Worm (Caenorhabditis elegans) whole organism, L1 larva: ENCODE results near the gene sru-7.

Experiments
- C04F5.9 ChIP-seq: sonication (generic microtip); optimal IDR thresholded peaks from 2 replicates; lab custom pipeline; 2016; ENCODE audit warnings: missing genetic modification characterization, missing compliant biosample characterization
- ceh-82 ChIP-seq, 3 experiments: fragments of 150-350 bp in 1 of 3; sonication (generic microtip) in 2 of 3; optimal IDR thresholded peaks; 2 replicates each; lab custom pipeline; 2014 to 2017; ENCODE audit warnings: missing biosample characterization in 3 of 3, missing genetic modification characterization in 3 of 3
- ces-1 ChIP-seq: fragments of 150-350 bp; optimal IDR thresholded peaks from 2 replicates; lab custom pipeline; 2014; ENCODE audit warnings: missing biosample characterization, missing genetic modification reagents, missing genetic modification characterization
- dsc-1 ChIP-seq: sonication (generic microtip); optimal IDR thresholded peaks from 2 replicates; lab custom pipeline; 2016; ENCODE audit warnings: mild to moderate bottlenecking, missing genetic modification characterization, missing compliant biosample characterization
- efl-1 ChIP-seq, 4 experiments: fragments of 150-350 bp; optimal IDR thresholded peaks in 3 of 4; peaks in 1 of 4; 1 replicate in 1 of 4; 2 replicates in 3 of 4; lab custom pipeline; 2014; ENCODE audit warnings: missing biosample characterization in 2 of 4, missing genetic modification characterization in 2 of 4, missing genetic modification reagents in 2 of 4
- egl-27 ChIP-seq, 2 experiments: fragments of 150-350 bp in 1 of 2; sonication (generic microtip); optimal IDR thresholded peaks; 3 replicates each; lab custom pipeline; 2017 to 2018; ENCODE audit warnings: missing biosample characterization in 2 of 2, missing genetic modification characterization in 2 of 2, missing genetic modification reagents in 2 of 2
- elt-2 ChIP-seq: sonication (generic microtip); optimal IDR thresholded peaks from 2 replicates; lab custom pipeline; 2016; ENCODE audit warnings: missing genetic modification characterization, mild to moderate bottlenecking, inconsistent platforms, missing compliant biosample characterization, missing genetic modification reagents
- elt-3 ChIP-seq, 6 experiments: fragments of 150-350 bp in 1 of 6; sonication (generic microtip); optimal IDR thresholded peaks; 2 replicates each; lab custom pipeline; 2017 to 2018; ENCODE audit warnings: missing biosample characterization in 6 of 6, missing genetic modification characterization in 6 of 6, inconsistent platforms in 1 of 6
- fkh-10 ChIP-seq: sonication (generic microtip); optimal IDR thresholded peaks from 2 replicates; lab custom pipeline; 2017; ENCODE audit warnings: missing biosample characterization, missing genetic modification reagents, missing genetic modification characterization
- hlh-17 ChIP-seq: fragments of 200-800 bp; sonication (Bioruptor generic); optimal IDR thresholded peaks from 2 replicates; lab custom pipeline; 2018; ENCODE audit warnings: missing genetic modification characterization, mild to moderate bottlenecking, missing compliant biosample characterization, moderate library complexity, borderline replicate concordance
- hpl-2 ChIP-seq: fragments of 150-350 bp; optimal IDR thresholded peaks from 2 replicates; lab custom pipeline; 2014; ENCODE audit warnings: missing biosample characterization, missing genetic modification reagents, missing genetic modification characterization
- lin-13 ChIP-seq: fragments of 150-350 bp; optimal IDR thresholded peaks from 2 replicates; lab custom pipeline; 2014; ENCODE audit warnings: missing biosample characterization, missing genetic modification reagents, missing genetic modification characterization
- lin-14 ChIP-seq: fragments of 200-800 bp; sonication (Bioruptor generic); optimal IDR thresholded peaks from 2 replicates; lab custom pipeline; 2018; ENCODE audit warnings: mild to moderate bottlenecking, missing genetic modification characterization, moderate library complexity, missing compliant biosample characterization
- lin-35 ChIP-seq, 2 experiments: fragments of 150-350 bp; optimal IDR thresholded peaks; 2 replicates each; lab custom pipeline; 2014; ENCODE audit warnings: missing biosample characterization in 2 of 2, missing genetic modification characterization in 2 of 2, missing genetic modification reagents in 2 of 2
- lin-39 ChIP-seq: fragments of 150-350 bp; optimal IDR thresholded peaks from 2 replicates; lab custom pipeline; 2014; ENCODE audit warnings: missing biosample characterization, missing genetic modification reagents, missing genetic modification characterization
- lsy-2 ChIP-seq, 2 experiments: fragments of 150-350 bp; optimal IDR thresholded peaks; 2 replicates each; lab custom pipeline; 2014; ENCODE audit warnings: missing biosample characterization in 2 of 2, missing genetic modification characterization in 2 of 2
- mab-9 ChIP-seq: fragments of 200-800 bp; sonication (Bioruptor generic); IDR thresholded peaks from 2 replicates; pipeline ENCODE4 v1.3.6; 2022; ENCODE audit warnings: missing genetic modification reagents, missing genetic modification characterization, missing compliant biosample characterization
- mdl-1 ChIP-seq, 2 experiments: fragments of 150-350 bp; optimal IDR thresholded peaks; 2 replicates each; lab custom pipeline; 2014 to 2017; ENCODE audit warnings: missing biosample characterization in 2 of 2, missing genetic modification characterization in 2 of 2, inconsistent platforms in 1 of 2
- nhr-19 ChIP-seq: fragments of 200-800 bp; sonication (Bioruptor generic); conservative IDR thresholded peaks from 2 replicates; pipeline ENCODE4 v1.3.6; 2022; ENCODE audit warnings: missing genetic modification characterization, missing compliant biosample characterization
- nhr-20 ChIP-seq: sonication (generic microtip); optimal IDR thresholded peaks from 2 replicates; lab custom pipeline; 2016; ENCODE audit warnings: mild to moderate bottlenecking, missing genetic modification characterization, missing compliant biosample characterization
- nhr-237 ChIP-seq: fragments of 150-350 bp; optimal IDR thresholded peaks from 2 replicates; lab custom pipeline; 2014; ENCODE audit warnings: missing biosample characterization, missing genetic modification characterization
- nhr-28 ChIP-seq: fragments of 150-350 bp; optimal IDR thresholded peaks from 2 replicates; lab custom pipeline; 2014; ENCODE audit warnings: missing biosample characterization, missing genetic modification characterization
- nhr-71 ChIP-seq: sonication (generic microtip); optimal IDR thresholded peaks from 2 replicates; lab custom pipeline; 2016; ENCODE audit warnings: mild to moderate bottlenecking, missing genetic modification characterization, moderate library complexity, missing compliant biosample characterization
- nhr-84 ChIP-seq: sonication (generic microtip); optimal IDR thresholded peaks from 2 replicates; lab custom pipeline; 2017; ENCODE audit warnings: missing biosample characterization, missing genetic modification characterization
- nhr-85 ChIP-seq: sonication (generic microtip); peaks from one replicate; lab custom pipeline; 2016; ENCODE audit warnings: missing genetic modification characterization, inconsistent platforms, missing compliant biosample characterization
- nhr-90 ChIP-seq: sonication (generic microtip); optimal IDR thresholded peaks from 2 replicates; lab custom pipeline; 2016; ENCODE audit warnings: mild to moderate bottlenecking, missing genetic modification characterization, missing compliant biosample characterization; ENCODE audit not compliant: poor library complexity
- rnt-1 ChIP-seq: sonication (generic microtip); optimal IDR thresholded peaks from 2 replicates; lab custom pipeline; 2016; ENCODE audit warnings: mild to moderate bottlenecking, missing genetic modification characterization, moderate library complexity, missing compliant biosample characterization
- sox-4 ChIP-seq: sonication (generic microtip); optimal IDR thresholded peaks from 2 replicates; lab custom pipeline; 2016; ENCODE audit warnings: missing genetic modification characterization, missing compliant biosample characterization
- swsn-7 ChIP-seq: sonication (generic microtip); optimal IDR thresholded peaks from 2 replicates; lab custom pipeline; 2016; ENCODE audit warnings: missing genetic modification characterization, missing compliant biosample characterization
- unc-130 ChIP-seq: fragments of 150-350 bp; optimal IDR thresholded peaks from 2 replicates; lab custom pipeline; 2017; ENCODE audit warnings: missing biosample characterization, missing genetic modification characterization, inconsistent platforms
- unc-62 ChIP-seq: fragments of 150-350 bp; optimal IDR thresholded peaks from 2 replicates; lab custom pipeline; 2014; ENCODE audit warnings: missing biosample characterization, missing genetic modification reagents, missing genetic modification characterization
- unc-98 ChIP-seq: fragments of 200-800 bp; sonication (Bioruptor generic); IDR thresholded peaks from 2 replicates; pipeline ENCODE4 v1.3.6; 2022; ENCODE audit warnings: missing genetic modification characterization, missing compliant biosample characterization
- vab-15 ChIP-seq: sonication (generic microtip); optimal IDR thresholded peaks from 2 replicates; lab custom pipeline; 2017; ENCODE audit warnings: missing genotype, mild to moderate bottlenecking, missing genetic modification characterization, missing compliant biosample characterization
- xbp-1 ChIP-seq: sonication (generic microtip); optimal IDR thresholded peaks from 2 replicates; lab custom pipeline; 2016; ENCODE audit warnings: missing genetic modification characterization, missing compliant biosample characterization

Gene sru-7

DNA sequence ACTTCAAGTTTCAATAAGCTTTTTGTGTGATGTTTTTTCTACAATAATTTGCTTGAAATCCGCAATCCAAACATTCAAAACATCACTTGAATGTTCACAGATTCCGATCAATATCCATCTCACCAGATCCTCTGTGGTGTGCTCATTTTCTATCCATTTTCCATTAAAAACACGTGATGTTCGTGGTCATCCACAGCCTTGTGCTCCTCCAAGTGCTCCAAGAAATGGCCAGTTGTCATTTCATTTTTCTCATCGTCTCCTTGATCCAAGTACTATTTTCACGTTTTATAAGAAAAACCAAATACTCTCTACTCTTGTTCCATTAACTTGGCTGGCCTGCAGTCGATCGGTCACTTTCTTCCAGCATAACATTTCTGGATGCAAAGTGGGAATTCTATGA is 16.2 kb upstream of the sru-7 start (continued):
- TF ChIP-seq lin-39 (tag; lab: Kevin White, UChicago) (peak; percentile 26), ces-1 (no peak), dsc-1 (tag; lab: Kevin White, UChicago) (peak; percentile 12), nhr-84 (no peak), nhr-19 (GFP tag; lab: Robert Waterston, UW) (peak; percentile 60), C04F5.9 (tag; lab: Kevin White, UChicago) (no peak), nhr-85 (tag; lab: Kevin White, UChicago) (no peak), elt-3 (tag; optimal IDR thresholded peaks at IDR 0.05; lab: Kevin White, UChicago) (no peak), unc-62 (GFP tag; lab: Kevin White, UChicago) (no peak), nhr-237 (tag; lab: Kevin White, UChicago) (no peak)

DNA sequence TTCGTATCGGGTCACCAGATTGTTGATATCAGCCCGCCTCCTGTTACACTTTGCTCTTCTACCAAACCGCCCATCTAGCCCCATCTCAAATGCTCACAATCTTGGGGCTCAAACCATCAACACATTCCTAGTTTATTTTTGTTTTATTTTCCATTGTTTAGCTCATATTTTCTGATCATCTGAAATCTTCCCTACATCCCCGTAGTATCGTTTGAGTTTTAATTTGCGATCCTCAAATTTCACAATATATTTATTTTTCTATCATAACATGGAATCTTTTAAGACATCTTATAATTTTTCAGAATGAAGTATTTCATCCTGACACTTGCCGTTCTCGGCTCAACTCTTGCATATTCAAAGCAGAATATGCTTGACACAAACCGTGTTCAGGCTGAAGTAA is 15.5 kb upstream of the sru-7 start, which contains the start of gene spp-10:
TSS of gene spp-10 (plus strand) at position 301 of the 400 bp plus-strand sequence.
- TF ChIP-seq hpl-2 (no peak), rnt-1 (peak; percentile 49)

ce11 chrIV:8478516-8478915 is 13.8 kb upstream of the sru-7 start:
- TF ChIP-seq lin-14 (GFP tag; lab: Kevin White, UChicago) (no peak), nhr-71 (tag; lab: Kevin White, UChicago) (peak; percentile 6)

- TF ChIP-seq efl-1 (optimal IDR thresholded peaks at IDR 0.05; lab: Kevin White, UChicago) (no peak), efl-1 (GFP tag; optimal IDR thresholded peaks at IDR 0.05 in 1 of 2; lab: Kevin White, UChicago) (peak in 1 of 2 experiments; percentile 21), elt-2 (tag; lab: Kevin White, UChicago) (no peak)
These were observed 13.0 kb upstream of the sru-7 start, which contains the start of gene hlh-12 for ce11 chrIV:8479346-8479745. Gene hlh-12 (minus strand): TSS chrIV:8479446.

- TF ChIP-seq mdl-1 (tag; optimal IDR thresholded peaks at IDR 0.05; lab: Kevin White, UChicago) (peak in 1 of 2 experiments; percentile 25), ceh-82 (tag; optimal IDR thresholded peaks at IDR 0.05; lab: Kevin White, UChicago) (no peak), nhr-20 (tag; lab: Kevin White, UChicago) (peak; percentile 48), efl-1 (optimal IDR thresholded peaks at IDR 0.05; lab: Kevin White, UChicago) (no peak), efl-1 (GFP tag; optimal IDR thresholded peaks at IDR 0.05 in 1 of 2; lab: Kevin White, UChicago) (peak in 1 of 2 experiments; percentile 45), lsy-2 (tag; optimal IDR thresholded peaks at IDR 0.05; lab: Kevin White, UChicago) (no peak), lin-35 (GFP tag; optimal IDR thresholded peaks at IDR 0.05; lab: Kevin White, UChicago) (peak in 1 of 2 experiments; percentile 45), elt-2 (tag; lab: Kevin White, UChicago) (peak; percentile 96)
These were observed 11.0 kb upstream of the sru-7 start, which contains the start of gene spp-8 for ce11 chrIV:8481308-8481707. Gene spp-8 (plus strand): TSS chrIV:8481664.

DNA sequence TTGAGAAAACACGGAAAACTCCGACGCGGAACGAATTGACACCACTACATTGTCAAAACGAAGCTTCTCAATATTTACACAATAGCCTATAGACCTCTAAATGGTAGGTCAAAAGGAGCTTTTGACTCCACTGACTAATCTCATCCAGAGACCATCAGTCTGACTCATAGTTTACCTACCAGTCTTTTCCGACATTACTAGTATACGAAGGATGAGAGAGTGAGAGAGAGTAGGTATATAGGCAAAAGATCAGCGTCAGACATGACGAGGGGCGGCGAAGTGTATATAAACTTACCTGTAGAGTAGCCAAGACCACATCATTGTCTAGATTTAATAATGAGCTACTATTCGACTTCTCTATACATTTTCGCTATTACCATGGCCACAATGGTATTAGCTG is 5.2 kb upstream of the sru-7 start, which contains the start of gene srlf-3:
TSS of gene srlf-3 (plus strand) at position 301 of the 400 bp plus-strand sequence.
- TF ChIP-seq unc-98 (GFP tag; lab: Robert Waterston, UW) (no peak), mab-9 (GFP tag; lab: Robert Waterston, UW) (no peak), rnt-1 (no peak), lin-13 (GFP tag; lab: Kevin White, UChicago) (no peak), xbp-1 (no peak), sox-4 (tag; lab: Kevin White, UChicago) (no peak), fkh-10 (no peak), swsn-7 (no peak), egl-27 (tag; optimal IDR thresholded peaks at IDR 0.05; lab: Kevin White, UChicago) (no peak), vab-15 (tag; lab: Kevin White, UChicago) (no peak), nhr-90 (tag; lab: Kevin White, UChicago) (no peak), hpl-2 (no peak), nhr-85 (tag; lab: Kevin White, UChicago) (no peak), hlh-17 (GFP tag; lab: Kevin White, UChicago) (no peak), nhr-28 (no peak), unc-130 (tag; lab: Kevin White, UChicago) (no peak)
